Fruit fly (Drosophila melanogaster): ENCODE measurements around the gene net.

Gene net

DNA sequence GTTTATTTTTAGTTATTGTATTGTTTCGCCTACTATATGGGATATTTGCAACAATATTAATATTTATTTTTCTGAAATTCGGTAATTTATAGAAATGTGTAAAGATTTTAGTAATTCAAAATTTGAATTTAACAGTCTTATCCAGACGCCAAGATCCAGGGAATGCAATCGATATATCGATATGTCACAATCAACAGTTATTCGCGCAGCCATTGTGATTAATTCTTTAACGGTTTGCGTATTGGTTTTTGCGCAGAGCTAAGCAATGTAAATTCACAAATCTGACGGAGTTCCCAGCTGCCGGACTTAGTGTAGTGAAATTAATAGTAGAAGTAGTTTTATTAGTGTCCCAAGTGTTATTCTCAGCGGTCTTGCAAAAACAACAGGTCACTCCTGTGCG lies 27.2 kb upstream of the net start, which contains the start of gene ND-15:
ND-15 (plus strand) TSS at position 298 of the 400 bp plus-strand sequence.
- no peak for TF ChIP-seq fd96Ca (GFP tag; IDR thresholded peaks at IDR 0.05)
- TF ChIP-seq CG4496 (GFP tag; IDR thresholded peaks at IDR 0.05): no peak
- TF ChIP-seq CG14655 (GFP tag; optimal IDR thresholded peaks at IDR 0.05): no peak
- no peak for TF ChIP-seq Pif1B (GFP tag; optimal IDR thresholded peaks at IDR 0.05)
- TF ChIP-seq Ets98B (GFP tag; IDR thresholded peaks at IDR 0.05): no peak

DNA sequence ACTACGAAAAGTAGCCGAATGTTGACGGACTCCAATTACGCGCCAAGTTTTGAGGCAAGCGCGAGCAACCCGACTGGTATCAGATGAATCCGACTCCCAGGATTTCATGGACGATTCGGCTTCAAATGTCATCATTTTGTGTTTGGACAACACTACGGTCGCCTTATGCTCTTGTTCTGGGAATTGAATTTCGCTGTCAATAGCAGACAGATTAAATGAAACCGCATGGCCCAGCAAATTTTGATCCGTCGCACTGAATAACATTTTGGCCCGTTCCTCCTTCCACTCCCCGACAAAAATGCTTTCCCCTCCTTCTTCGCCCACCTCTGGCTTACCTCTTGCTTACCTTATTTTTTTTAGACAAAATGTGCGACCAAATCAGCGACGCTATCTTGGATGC lies 22.9 kb upstream of the net start:
- no peak for TF ChIP-seq CG8159 (tag; optimal IDR thresholded peaks at IDR 0.05)
- TF ChIP-seq Pif1A (GFP tag; optimal IDR thresholded peaks at IDR 0.05): no peak
- no peak for TF ChIP-seq CG14655 (GFP tag; optimal IDR thresholded peaks at IDR 0.05)
- no peak for TF ChIP-seq CG9948 (tag; optimal IDR thresholded peaks at IDR 0.05)
- TF ChIP-seq CG13204 (GFP tag; optimal IDR thresholded peaks at IDR 0.05): no peak
- TF ChIP-seq Pif1B (GFP tag; optimal IDR thresholded peaks at IDR 0.05): no peak
- no peak for TF ChIP-seq CG10348 (GFP tag; IDR thresholded peaks at IDR 0.05)
- no peak for TF ChIP-seq rn (GFP tag; IDR thresholded peaks at IDR 0.05)
- no peak for TF ChIP-seq CG32121 (GFP tag; IDR thresholded peaks at IDR 0.05)
- TF ChIP-seq CG34367 (tag; optimal IDR thresholded peaks at IDR 0.05): no peak
- no peak for TF ChIP-seq EcR (GFP tag; optimal IDR thresholded peaks at IDR 0.05)
- no peak for TF ChIP-seq CG12605 (GFP tag; IDR thresholded peaks at IDR 0.05)
- TF ChIP-seq Snoo (tag; optimal IDR thresholded peaks at IDR 0.05): no peak
- no peak for TF ChIP-seq D1 (tag; optimal IDR thresholded peaks at IDR 0.05)
- TF ChIP-seq Ets98B (GFP tag; IDR thresholded peaks at IDR 0.05): no peak
- TF ChIP-seq fd96Ca (GFP tag; IDR thresholded peaks at IDR 0.05): no peak
- no peak for TF ChIP-seq CG4496 (GFP tag; IDR thresholded peaks at IDR 0.05)

DNA sequence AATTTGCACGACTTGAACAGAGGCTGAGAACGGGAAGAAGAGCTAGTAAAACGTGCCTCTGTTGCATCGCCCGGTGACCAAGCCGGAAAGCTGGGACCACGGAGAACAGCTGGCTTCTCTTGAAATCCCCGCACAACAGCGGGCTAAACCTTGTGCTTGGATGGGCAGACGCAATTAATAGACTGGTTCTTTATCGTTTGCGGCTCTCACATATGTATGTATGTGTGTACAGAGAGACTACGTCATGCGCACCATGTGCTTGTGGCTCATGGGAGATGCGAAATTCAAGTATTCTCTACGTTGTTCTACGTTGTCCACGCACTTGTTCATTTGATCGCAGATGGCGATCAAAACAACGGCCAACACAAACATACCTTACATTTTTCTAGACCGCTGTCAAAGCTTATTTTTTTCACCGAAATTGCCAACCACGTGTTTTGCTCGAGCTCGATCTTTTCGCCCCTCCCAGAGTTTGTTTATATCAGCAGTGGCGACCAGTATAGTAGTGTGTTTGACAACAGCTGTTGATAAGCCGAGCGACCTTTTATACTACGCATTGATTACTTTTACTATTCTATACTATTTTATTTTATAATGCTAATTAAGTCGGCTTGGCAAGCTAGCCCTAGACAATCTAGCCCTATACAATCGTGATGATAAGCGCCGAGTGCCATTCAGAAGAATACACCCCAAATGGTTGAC lies 22.1 kb upstream of the net start:
- TF ChIP-seq CG4496 (GFP tag; IDR thresholded peaks at IDR 0.05) (no peak), EcR (GFP tag; optimal IDR thresholded peaks at IDR 0.05) (peak; percentile 32), CG17806 (tag; optimal IDR thresholded peaks at IDR 0.05) (no peak), gl (tag; optimal IDR thresholded peaks at IDR 0.05) (no peak), Ets98B (GFP tag; IDR thresholded peaks at IDR 0.05) (no peak), CG32121 (GFP tag; IDR thresholded peaks at IDR 0.05) (no peak), D1 (tag; optimal IDR thresholded peaks at IDR 0.05) (no peak)

DNA sequence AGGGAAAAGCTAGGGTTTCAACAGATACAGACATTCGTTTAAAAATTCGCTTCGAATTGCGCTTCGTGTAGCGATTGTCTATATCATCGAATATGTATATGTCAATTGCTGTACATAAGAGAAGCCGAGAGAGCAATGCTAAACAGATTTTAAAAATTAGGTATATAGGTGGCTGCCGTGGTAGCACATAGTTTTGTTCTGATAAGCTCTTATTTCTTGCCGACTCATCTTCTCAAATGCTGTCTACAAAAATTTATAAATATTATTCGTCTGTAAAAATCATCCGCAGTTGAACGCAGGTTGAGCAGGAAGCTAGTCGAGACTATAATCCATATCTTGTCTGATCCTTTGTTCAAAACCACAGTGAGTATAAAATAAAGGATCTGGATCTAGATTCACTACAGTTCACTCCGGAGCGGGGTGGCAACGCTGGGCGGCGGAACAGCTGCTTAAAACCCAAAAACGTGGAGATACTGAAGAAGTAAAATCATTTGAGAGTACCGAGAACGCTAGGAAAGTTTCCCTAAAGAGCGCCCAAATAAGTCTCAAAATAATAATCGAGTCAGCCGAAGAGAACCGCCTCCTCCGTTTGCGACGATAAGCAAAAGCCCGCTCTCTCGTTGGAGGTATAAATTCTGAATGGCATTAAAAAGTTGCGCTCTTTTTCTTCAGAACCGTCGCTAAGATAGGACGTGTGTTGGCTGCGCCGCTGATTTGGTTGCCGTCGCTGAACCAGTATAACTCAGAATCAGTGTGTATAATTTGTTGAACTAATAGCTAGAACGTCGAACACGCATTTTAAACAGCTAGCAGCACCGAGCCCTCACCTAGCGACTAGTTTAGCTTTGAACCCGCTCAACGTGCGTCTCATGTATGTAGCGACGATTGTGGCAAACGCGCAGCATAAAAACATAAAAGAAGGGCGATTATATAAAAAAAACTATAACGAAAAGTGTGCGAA lies 20.6 kb upstream of the net start:
- peak; percentile 21 for TF ChIP-seq gl (tag; optimal IDR thresholded peaks at IDR 0.05)
- TF ChIP-seq CG34367 (tag; optimal IDR thresholded peaks at IDR 0.05): no peak
- peak; percentile 23 for TF ChIP-seq EcR (GFP tag; optimal IDR thresholded peaks at IDR 0.05)

DNA sequence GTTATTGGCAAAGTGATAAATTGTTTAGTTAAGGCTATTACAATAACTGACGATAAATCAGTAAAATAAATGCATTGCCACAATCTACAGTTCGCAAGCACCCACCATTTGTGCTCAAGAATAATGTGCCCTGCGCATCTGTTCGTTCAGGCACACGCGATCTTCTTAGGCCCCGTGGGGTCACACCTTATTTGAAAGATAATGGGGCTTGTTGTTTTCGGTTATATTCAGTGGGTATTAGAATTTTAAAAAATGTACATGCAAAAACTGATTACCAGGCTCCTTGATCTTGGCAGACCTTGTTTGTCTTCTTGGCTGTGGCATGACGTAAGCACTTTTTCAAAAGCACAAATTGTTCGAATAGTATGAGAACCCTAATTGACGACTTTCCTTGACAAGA lies 19.8 kb upstream of the net start:
- TF ChIP-seq gl (tag; optimal IDR thresholded peaks at IDR 0.05) (no peak), CG34367 (tag; optimal IDR thresholded peaks at IDR 0.05) (no peak), CG32121 (GFP tag; IDR thresholded peaks at IDR 0.05) (no peak), CG13204 (GFP tag; optimal IDR thresholded peaks at IDR 0.05) (no peak), CG17806 (tag; optimal IDR thresholded peaks at IDR 0.05) (no peak), CG8301 (tag; optimal IDR thresholded peaks at IDR 0.05) (no peak), D1 (tag; optimal IDR thresholded peaks at IDR 0.05) (no peak), CG12605 (GFP tag; IDR thresholded peaks at IDR 0.05) (no peak), CG15710 (tag; optimal IDR thresholded peaks at IDR 0.05) (no peak), CG4496 (GFP tag; IDR thresholded peaks at IDR 0.05) (no peak), CG10348 (GFP tag; IDR thresholded peaks at IDR 0.05) (no peak), Ets98B (GFP tag; IDR thresholded peaks at IDR 0.05) (no peak), Pif1B (GFP tag; optimal IDR thresholded peaks at IDR 0.05) (no peak), rn (GFP tag; IDR thresholded peaks at IDR 0.05) (no peak), fd96Ca (GFP tag; IDR thresholded peaks at IDR 0.05) (no peak), Pif1A (GFP tag; optimal IDR thresholded peaks at IDR 0.05) (no peak), EcR (GFP tag; optimal IDR thresholded peaks at IDR 0.05) (no peak), Snoo (tag; optimal IDR thresholded peaks at IDR 0.05) (no peak), CG14655 (GFP tag; optimal IDR thresholded peaks at IDR 0.05) (no peak), CG9948 (tag; optimal IDR thresholded peaks at IDR 0.05) (no peak)

DNA sequence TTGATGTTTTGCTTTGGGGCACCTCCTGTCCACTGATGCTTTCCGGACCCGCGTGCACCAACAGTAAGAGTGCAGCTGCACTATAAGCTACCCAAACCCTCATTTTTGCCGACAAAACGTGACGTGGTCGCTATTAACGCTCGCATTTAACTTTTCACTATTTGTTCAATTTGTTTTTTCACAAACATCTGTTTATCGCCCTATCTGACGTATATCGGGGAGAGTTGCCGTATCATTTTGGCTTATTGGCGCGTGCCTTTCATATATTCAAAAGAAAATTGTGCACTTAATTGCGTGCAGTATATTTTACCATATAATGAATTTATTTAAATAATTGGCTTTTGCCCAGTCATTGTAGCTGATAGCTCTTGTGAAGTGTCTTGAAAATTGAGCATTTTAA lies 19.4 kb upstream of the net start, which contains the start of the genes Nhe1 and Sam-S:
Nhe1 (minus strand) TSS at position 193 of the 400 bp plus-strand sequence.
Sam-S (plus strand) TSS at position 364 of the 400 bp plus-strand sequence.
- TF ChIP-seq fd96Ca (GFP tag; IDR thresholded peaks at IDR 0.05): no peak
- TF ChIP-seq D1 (tag; optimal IDR thresholded peaks at IDR 0.05): no peak
- TF ChIP-seq CG8301 (tag; optimal IDR thresholded peaks at IDR 0.05): no peak
- no peak for TF ChIP-seq rn (GFP tag; IDR thresholded peaks at IDR 0.05)
- no peak for TF ChIP-seq CG14655 (GFP tag; optimal IDR thresholded peaks at IDR 0.05)
- no peak for TF ChIP-seq CG12605 (GFP tag; IDR thresholded peaks at IDR 0.05)
- TF ChIP-seq CG8159 (tag; optimal IDR thresholded peaks at IDR 0.05): no peak
- TF ChIP-seq Pif1A (GFP tag; optimal IDR thresholded peaks at IDR 0.05): no peak
- no peak for TF ChIP-seq Ets98B (GFP tag; IDR thresholded peaks at IDR 0.05)
- no peak for TF ChIP-seq CG15710 (tag; optimal IDR thresholded peaks at IDR 0.05)
- TF ChIP-seq CG32121 (GFP tag; IDR thresholded peaks at IDR 0.05): no peak
